Fruit fly (Drosophila melanogaster) whole organism, embryonic: ENCODE data around the gene CG5068.
A peak's percentile ranks its signal among the peaks of the same experiment; 100 is the strongest.

Experiments used
- Abd-B ChIP-seq: fragments of 200-800 bp; sonication (Bioruptor generic); optimal IDR thresholded peaks from 2 replicates; lab custom pipeline; 2018; ENCODE audit warnings: missing biosample characterization, mild to moderate bottlenecking, missing genetic modification characterization, moderate library complexity
- CG1024 ChIP-seq: fragments of 200-800 bp; sonication (Bioruptor generic); IDR thresholded peaks from 2 replicates; pipeline ENCODE4 v1.3.6; 2022; ENCODE audit warnings: missing biosample characterization, missing genetic modification characterization
- CG10366 ChIP-seq: fragments of 200-800 bp; sonication (Bioruptor generic); IDR thresholded peaks from 2 replicates; pipeline ENCODE4 v1.3.6; 2022; ENCODE audit warnings: missing biosample characterization, missing genetic modification characterization
- CG10959 ChIP-seq: fragments of 200-800 bp; sonication (Bioruptor generic); IDR thresholded peaks from 2 replicates; pipeline ENCODE4 v1.3.6; 2022; ENCODE audit warnings: missing biosample characterization, missing genetic modification characterization
- CG11504 ChIP-seq: fragments of 200-800 bp; sonication (Bioruptor generic); optimal IDR thresholded peaks from 3 replicates; lab custom pipeline; 2019; ENCODE audit warnings: missing biosample characterization, mild to moderate bottlenecking, missing genetic modification characterization, moderate library complexity
- CG11723 ChIP-seq: fragments of 200-800 bp; sonication (Bioruptor generic); optimal IDR thresholded peaks from 2 replicates; lab custom pipeline; 2017; ENCODE audit warnings: missing biosample characterization, mild to moderate bottlenecking, missing genetic modification characterization
- CG1233 ChIP-seq: fragments of 200-800 bp; sonication (Bioruptor generic); optimal IDR thresholded peaks from 4 replicates; lab custom pipeline; 2018; ENCODE audit warnings: missing biosample characterization, mild to moderate bottlenecking, missing genetic modification characterization
- CG12744 ChIP-seq: fragments of 200-800 bp; sonication (Bioruptor generic); optimal IDR thresholded peaks from 2 replicates; lab custom pipeline; 2016; ENCODE audit warnings: missing biosample characterization, missing genetic modification characterization
- CG15269 ChIP-seq: fragments of 200-800 bp; sonication (Bioruptor generic); optimal IDR thresholded peaks from 2 replicates; lab custom pipeline; 2018; ENCODE audit warnings: missing biosample characterization, mild to moderate bottlenecking, missing genetic modification characterization, moderate library complexity
- CG15514 ChIP-seq: fragments of 200-800 bp; sonication (Bioruptor generic); optimal IDR thresholded peaks from 3 replicates; lab custom pipeline; 2017; ENCODE audit warnings: missing biosample characterization, missing genetic modification characterization, mild to moderate bottlenecking, moderate library complexity, missing genetic modification reagents
- CG1603 ChIP-seq: fragments of 200-800 bp; sonication (Bioruptor generic); optimal IDR thresholded peaks from 2 replicates; lab custom pipeline; 2019; ENCODE audit warnings: missing biosample characterization, mild to moderate bottlenecking, missing genetic modification characterization, moderate library complexity
- CG17186 ChIP-seq: fragments of 200-800 bp; sonication (Bioruptor generic); optimal IDR thresholded peaks from 3 replicates; lab custom pipeline; 2017; ENCODE audit warnings: missing biosample characterization, missing genetic modification reagents, missing genetic modification characterization
- CG18476 ChIP-seq: fragments of 200-800 bp; sonication (Bioruptor generic); optimal IDR thresholded peaks from 2 replicates; lab custom pipeline; 2016; ENCODE audit warnings: missing biosample characterization, mild to moderate bottlenecking, missing genetic modification characterization
- CG31224 ChIP-seq: fragments of 200-800 bp; sonication (Bioruptor generic); IDR thresholded peaks from 2 replicates; pipeline ENCODE4 v1.3.6; 2022; ENCODE audit warnings: missing biosample characterization, missing genetic modification characterization
- CG34224 ChIP-seq: fragments of 200-800 bp; sonication (Bioruptor generic); IDR thresholded peaks from 3 replicates; pipeline ENCODE4 v1.3.6; 2022; ENCODE audit warnings: missing biosample characterization, missing genetic modification characterization; ENCODE audit not compliant: partially characterized antibody
- CG3838 ChIP-seq: fragments of 200-800 bp; sonication (Bioruptor generic); optimal IDR thresholded peaks from 3 replicates; lab custom pipeline; 2016; ENCODE audit warnings: missing biosample characterization, missing genetic modification characterization
- CG4820 ChIP-seq: fragments of 200-800 bp; sonication (Bioruptor generic); optimal IDR thresholded peaks from 3 replicates; lab custom pipeline; 2016; ENCODE audit warnings: missing biosample characterization, missing genetic modification characterization
- CG4854 ChIP-seq: fragments of 200-800 bp; sonication (Bioruptor generic); optimal IDR thresholded peaks from 2 replicates; lab custom pipeline; 2016; ENCODE audit warnings: missing biosample characterization, missing genetic modification characterization, inconsistent platforms
- CG6854 ChIP-seq: fragments of 200-800 bp; sonication (Bioruptor generic); optimal IDR thresholded peaks from 3 replicates; lab custom pipeline; 2017; ENCODE audit warnings: missing biosample characterization, mild to moderate bottlenecking, missing genetic modification characterization
- CG9437 ChIP-seq: fragments of 200-800 bp; sonication (Bioruptor generic); optimal IDR thresholded peaks from 2 replicates; lab custom pipeline; 2018; ENCODE audit warnings: missing biosample characterization, mild to moderate bottlenecking, missing genetic modification characterization
- Chrac-16 ChIP-seq: fragments of 200-800 bp; sonication (Bioruptor generic); optimal IDR thresholded peaks from 3 replicates; lab custom pipeline; 2016; ENCODE audit warnings: missing biosample characterization, missing genetic modification characterization
- CoRest ChIP-seq: fragments of 200-800 bp; sonication (Bioruptor generic); optimal IDR thresholded peaks from 3 replicates; lab custom pipeline; 2018; ENCODE audit warnings: missing biosample characterization, mild to moderate bottlenecking, missing genetic modification characterization, moderate library complexity
- CrebB ChIP-seq: fragments of 200-800 bp; sonication (Bioruptor generic); optimal IDR thresholded peaks from 3 replicates; lab custom pipeline; 2018; ENCODE audit warnings: missing biosample characterization, mild to moderate bottlenecking, missing genetic modification characterization
- Doc2 ChIP-seq: fragments of 200-800 bp; sonication (Bioruptor generic); IDR thresholded peaks from 2 replicates; pipeline ENCODE4 v1.3.6; 2022; ENCODE audit warnings: missing biosample characterization, missing genetic modification characterization
- E2f1 ChIP-seq: fragments of 200-800 bp; sonication (Bioruptor generic); IDR thresholded peaks from 2 replicates; pipeline ENCODE4 v1.3.6; 2022; ENCODE audit warnings: missing biosample characterization, missing genetic modification characterization
- Hr51 ChIP-seq, 2 experiments: fragments of 200-800 bp; sonication (Bioruptor generic); optimal IDR thresholded peaks; 2 replicates in 1 of 2; 3 replicates in 1 of 2; lab custom pipeline; 2016 to 2018; ENCODE audit warnings: missing biosample characterization in 2 of 2, missing genetic modification characterization in 2 of 2, mild to moderate bottlenecking in 1 of 2, moderate library complexity in 1 of 2
- Lhr ChIP-seq: fragments of 200-800 bp; sonication (Bioruptor generic); optimal IDR thresholded peaks from 3 replicates; lab custom pipeline; 2017; ENCODE audit warnings: mild to moderate bottlenecking, missing biosample characterization, missing genetic modification reagents, missing genetic modification characterization
- Myb ChIP-seq: fragments of 200-800 bp; sonication (Bioruptor generic); optimal IDR thresholded peaks from 2 replicates; lab custom pipeline; 2016; ENCODE audit warnings: missing biosample characterization, missing genetic modification characterization
- NK7.1 ChIP-seq: fragments of 200-800 bp; sonication (Bioruptor generic); optimal IDR thresholded peaks from 3 replicates; lab custom pipeline; 2016; ENCODE audit warnings: missing biosample characterization, missing genetic modification characterization
- Pdp1 ChIP-seq, 2 experiments: fragments of 200-800 bp; sonication (Bioruptor generic); optimal IDR thresholded peaks; 3 replicates each; lab custom pipeline; 2016; ENCODE audit warnings: missing biosample characterization in 2 of 2, missing genetic modification characterization in 2 of 2, mild to moderate bottlenecking in 1 of 2, moderate library complexity in 1 of 2
- Sox102F ChIP-seq: fragments of 200-800 bp; sonication (Bioruptor generic); optimal IDR thresholded peaks from 2 replicates; lab custom pipeline; 2018; ENCODE audit warnings: missing biosample characterization, mild to moderate bottlenecking, missing genetic modification characterization, moderate library complexity
- Spps ChIP-seq: fragments of 200-800 bp; sonication (Bioruptor generic); optimal IDR thresholded peaks from 2 replicates; lab custom pipeline; 2018; ENCODE audit warnings: missing biosample characterization, mild to moderate bottlenecking, missing genetic modification characterization
- Vsx1 ChIP-seq: fragments of 200-800 bp; sonication (Bioruptor generic); optimal IDR thresholded peaks from 2 replicates; lab custom pipeline; 2017; ENCODE audit warnings: missing biosample characterization, mild to moderate bottlenecking, missing genetic modification characterization, missing genetic modification reagents
- ara ChIP-seq: fragments of 200-800 bp; sonication (Bioruptor generic); IDR thresholded peaks from 2 replicates; pipeline ENCODE4 v1.3.6; 2022; ENCODE audit warnings: missing biosample characterization, missing genetic modification characterization
- bab2 ChIP-seq: fragments of 200-800 bp; sonication (Bioruptor generic); optimal IDR thresholded peaks from 2 replicates; lab custom pipeline; 2016; ENCODE audit warnings: missing biosample characterization, missing genetic modification characterization
- chinmo ChIP-seq: fragments of 200-800 bp; sonication (Bioruptor generic); IDR thresholded peaks from 4 replicates; pipeline ENCODE4 v1.3.6; 2022; ENCODE audit warnings: missing biosample characterization, missing genetic modification characterization; ENCODE audit not compliant: partially characterized antibody
- chn ChIP-seq: fragments of 200-800 bp; sonication (Bioruptor generic); optimal IDR thresholded peaks from 2 replicates; lab custom pipeline; 2016; ENCODE audit warnings: missing biosample characterization, missing genetic modification characterization
- dmrt99B ChIP-seq: fragments of 200-800 bp; sonication (Bioruptor generic); optimal IDR thresholded peaks from 2 replicates; lab custom pipeline; 2018; ENCODE audit warnings: missing biosample characterization, mild to moderate bottlenecking, missing genetic modification characterization, moderate library complexity
- gcm ChIP-seq: fragments of 200-800 bp; sonication (Bioruptor generic); optimal IDR thresholded peaks from 2 replicates; lab custom pipeline; 2019; ENCODE audit warnings: missing biosample characterization, mild to moderate bottlenecking, missing genetic modification characterization, moderate library complexity
- jing ChIP-seq: fragments of 200-800 bp; sonication (Bioruptor generic); optimal IDR thresholded peaks from 2 replicates; lab custom pipeline; 2018; ENCODE audit warnings: missing biosample characterization, mild to moderate bottlenecking, missing genetic modification characterization
- odd ChIP-seq: fragments of 200-800 bp; sonication (Bioruptor generic); optimal IDR thresholded peaks from 2 replicates; lab custom pipeline; 2017; ENCODE audit warnings: missing biosample characterization, mild to moderate bottlenecking, missing genetic modification characterization
- pnt ChIP-seq: fragments of 200-800 bp; sonication (Bioruptor generic); optimal IDR thresholded peaks from 3 replicates; lab custom pipeline; 2016; ENCODE audit warnings: missing biosample characterization, missing genetic modification characterization
- ranshi ChIP-seq: fragments of 200-800 bp; sonication (Bioruptor generic); IDR thresholded peaks from 2 replicates; pipeline ENCODE4 v1.3.6; 2022; ENCODE audit warnings: missing biosample characterization, missing genetic modification characterization
- sens ChIP-seq: fragments of 200-800 bp; sonication (Bioruptor generic); peaks from one replicate; lab custom pipeline; 2016; ENCODE audit warnings: missing biosample characterization, missing genetic modification characterization
- stc ChIP-seq: fragments of 200-800 bp; sonication (Bioruptor generic); IDR thresholded peaks from 2 replicates; pipeline ENCODE4 v1.3.6; 2022; ENCODE audit warnings: missing biosample characterization, missing genetic modification characterization
- tap ChIP-seq: fragments of 200-800 bp; optimal IDR thresholded peaks from 3 replicates; lab custom pipeline; 2019; ENCODE audit warnings: missing biosample characterization, mild to moderate bottlenecking, missing genetic modification characterization, moderate library complexity
- toy ChIP-seq: fragments of 200-800 bp; sonication (Bioruptor generic); IDR thresholded peaks from 2 replicates; pipeline ENCODE4 v1.3.6; 2022; ENCODE audit warnings: missing biosample characterization, missing genetic modification characterization
- trem ChIP-seq: fragments of 200-800 bp; optimal IDR thresholded peaks from 3 replicates; lab custom pipeline; 2019; ENCODE audit warnings: missing biosample characterization, mild to moderate bottlenecking, missing genetic modification characterization, moderate library complexity

The CG5068 gene

dm6 chr3L:9023627-9024026 lies 37.1 kb downstream of the CG5068 start (continued):
- peak; percentile 64 for TF ChIP-seq CG12744 (GFP tag; lab: Kevin White, UChicago)
- peak; percentile 45 for TF ChIP-seq Abd-B (GFP tag; lab: Kevin White, UChicago)
- peak; percentile 87 for TF ChIP-seq ara
- TF ChIP-seq CoRest (tag; lab: Kevin White, UChicago): peak; percentile 57
- TF ChIP-seq odd (GFP tag; lab: Kevin White, UChicago): no peak
- peak; percentile 77 for TF ChIP-seq Chrac-16 (GFP tag; lab: Kevin White, UChicago)
- TF ChIP-seq CG10959 (GFP tag; lab: Robert Waterston, UW): peak; percentile 87
- TF ChIP-seq CG11723 (GFP tag; lab: Kevin White, UChicago): peak; percentile 10
- peak; percentile 57 to 74 for TF ChIP-seq Pdp1 (GFP tag; optimal IDR thresholded peaks at IDR 0.05; lab: Kevin White, UChicago)
- peak; percentile 28 for TF ChIP-seq CrebB (tag; lab: Kevin White, UChicago)
- peak; percentile 64 for TF ChIP-seq CG4820 (GFP tag; lab: Kevin White, UChicago)
- TF ChIP-seq CG11504 (tag; lab: Kevin White, UChicago): peak; percentile 69
- TF ChIP-seq CG3838: peak; percentile 13
- peak; percentile 37 for TF ChIP-seq CG15269 (tag; lab: Kevin White, UChicago)
- TF ChIP-seq CG31224 (GFP tag; lab: Robert Waterston, UW): peak; percentile 43
- no peak for TF ChIP-seq CG34224
- TF ChIP-seq Vsx1: no peak
- peak; percentile 73 for TF ChIP-seq chn (GFP tag; lab: Kevin White, UChicago)
- TF ChIP-seq Spps: peak; percentile 65
- peak; percentile 59 for TF ChIP-seq dmrt99B
- peak; percentile 30 for TF ChIP-seq jing (GFP tag; lab: Kevin White, UChicago)
- TF ChIP-seq stc (GFP tag; lab: Robert Waterston, UW): 0 out of 2 replicates have a peak, but pooled peaks have one; percentile 12
- TF ChIP-seq CG9437 (GFP tag; lab: Kevin White, UChicago): peak; percentile 40
- TF ChIP-seq CG1233 (GFP tag; lab: Kevin White, UChicago): peak; percentile 55
- TF ChIP-seq E2f1: peak; percentile 57
- TF ChIP-seq Sox102F: peak; percentile 51
- no peak for TF ChIP-seq CG17186 (GFP tag; lab: Kevin White, UChicago)
- TF ChIP-seq CG10366 (GFP tag; lab: Robert Waterston, UW): peak; percentile 31
- TF ChIP-seq Lhr (GFP tag; lab: Kevin White, UChicago): peak; percentile 23
- TF ChIP-seq trem (tag; lab: Kevin White, UChicago): peak; percentile 66
- TF ChIP-seq tap (tag; lab: Kevin White, UChicago): peak; percentile 41
- peak; percentile 17 for TF ChIP-seq Myb (GFP tag; lab: Kevin White, UChicago)
- TF ChIP-seq CG1603: peak; percentile 74
- TF ChIP-seq CG4854 (GFP tag; lab: Kevin White, UChicago): peak; percentile 29
- TF ChIP-seq Hr51 (GFP tag; optimal IDR thresholded peaks at IDR 0.05; lab: Kevin White, UChicago): peak; percentile 18 to 65
- no peak for TF ChIP-seq CG6854 (GFP tag; lab: Kevin White, UChicago)
- peak; percentile 50; the same call in 1 of the 2 replicates for TF ChIP-seq ranshi
- TF ChIP-seq Doc2: no peak
- no peak for TF ChIP-seq toy (GFP tag; lab: Robert Waterston, UW)
- peak; percentile 49 for TF ChIP-seq pnt (GFP tag; lab: Kevin White, UChicago)
- peak; percentile 59 for TF ChIP-seq bab2 (GFP tag; lab: Kevin White, UChicago)
- peak; percentile 41 for TF ChIP-seq NK7.1 (GFP tag; lab: Kevin White, UChicago)
- no peak for TF ChIP-seq CG15514
- peak; percentile 13 for TF ChIP-seq CG18476
- TF ChIP-seq gcm (GFP tag; lab: Kevin White, UChicago): peak; percentile 51
- TF ChIP-seq CG1024 (GFP tag; lab: Robert Waterston, UW): peak; percentile 74
- TF ChIP-seq chinmo (GFP tag; lab: Robert Waterston, UW): no peak
- TF ChIP-seq sens (GFP tag; lab: Kevin White, UChicago): peak; percentile 97
